Worm (Caenorhabditis elegans): ENCODE data around the gene gly-12.

ce11 chrX:7463637-7464036 is 22.0 kb upstream of the gly-12 start, which contains the start of gene sox-2:
- no peak for TF ChIP-seq mes-4 (tag; optimal IDR thresholded peaks at IDR 0.05)
- no peak for TF ChIP-seq dpl-1 (GFP tag; optimal IDR thresholded peaks at IDR 0.05)
- TF ChIP-seq F57A8.1 (GFP tag; optimal IDR thresholded peaks at IDR 0.05), result no peak
- no peak for TF ChIP-seq F23B12.7 (tag; optimal IDR thresholded peaks at IDR 0.05; ENCODE audit: insufficient read depth)
- TF ChIP-seq him-1 (tag; optimal IDR thresholded peaks at IDR 0.05), result no peak

Measured in whole organism, young adult.